Fruit fly (Drosophila melanogaster) whole organism, embryonic: Measurements from ENCODE around the gene CG34134.
A peak's percentile ranks its signal among the peaks of the same experiment; 100 is the strongest.

ENCODE experiments used
- Antp ChIP-seq: fragments of 200-800 bp; sonication (Bioruptor generic); optimal IDR thresholded peaks from 3 replicates; lab custom pipeline; 2016; ENCODE audit warnings: missing biosample characterization, missing genetic modification characterization
- Bgb ChIP-seq: fragments of 200-800 bp; sonication (Bioruptor generic); IDR thresholded peaks from 2 replicates; pipeline ENCODE4 v1.3.6; 2022; ENCODE audit warnings: missing biosample characterization, missing genetic modification characterization; ENCODE audit not compliant: partially characterized antibody
- C15 ChIP-seq: fragments of 200-800 bp; sonication (Bioruptor generic); IDR thresholded peaks from 3 replicates; pipeline ENCODE4 v1.3.6; 2022; ENCODE audit warnings: missing biosample characterization, missing genetic modification characterization
- CG10565 ChIP-seq: fragments of 200-800 bp; sonication (Bioruptor generic); optimal IDR thresholded peaks from 3 replicates; lab custom pipeline; 2016; ENCODE audit warnings: missing biosample characterization, mild to moderate bottlenecking, missing genetic modification characterization
- CG10654 ChIP-seq: fragments of 200-800 bp; sonication (Bioruptor generic); optimal IDR thresholded peaks from 2 replicates; lab custom pipeline; 2016; ENCODE audit warnings: missing biosample characterization, missing genetic modification characterization
- CG11696 ChIP-seq: fragments of 200-800 bp; sonication (Bioruptor generic); IDR thresholded peaks from 2 replicates; pipeline ENCODE4 v1.3.6; 2022; ENCODE audit warnings: missing biosample characterization, missing genetic modification characterization
- CG13775 ChIP-seq: fragments of 200-800 bp; sonication (Bioruptor generic); optimal IDR thresholded peaks from 3 replicates; lab custom pipeline; 2017; ENCODE audit warnings: missing biosample characterization, mild to moderate bottlenecking, missing genetic modification characterization
- CG14441 ChIP-seq: fragments of 200-800 bp; sonication (Bioruptor generic); IDR thresholded peaks from 2 replicates; pipeline ENCODE4 v1.3.6; 2022; ENCODE audit warnings: missing biosample characterization, missing genetic modification characterization
- CG15011 ChIP-seq: fragments of 200-800 bp; sonication (Bioruptor generic); optimal IDR thresholded peaks from 3 replicates; lab custom pipeline; 2018; ENCODE audit warnings: missing biosample characterization, mild to moderate bottlenecking, missing genetic modification characterization
- CG30020 ChIP-seq: fragments of 200-800 bp; optimal IDR thresholded peaks from 2 replicates; lab custom pipeline; 2019; ENCODE audit warnings: missing biosample characterization, mild to moderate bottlenecking, missing genetic modification characterization, moderate library complexity
- CG31441 ChIP-seq: fragments of 200-800 bp; sonication (Bioruptor generic); IDR thresholded peaks from 2 replicates; pipeline ENCODE4 v1.3.6; 2022; ENCODE audit warnings: missing biosample characterization, missing genetic modification characterization
- CG33557 ChIP-seq: fragments of 200-800 bp; sonication (Bioruptor generic); optimal IDR thresholded peaks from 2 replicates; lab custom pipeline; 2019; ENCODE audit warnings: missing biosample characterization, mild to moderate bottlenecking, missing genetic modification characterization, moderate library complexity
- CG4424 ChIP-seq: fragments of 200-800 bp; sonication (Bioruptor generic); optimal IDR thresholded peaks from 3 replicates; lab custom pipeline; 2016; ENCODE audit warnings: missing biosample characterization, missing genetic modification characterization
- CG6765 ChIP-seq: fragments of 200-800 bp; sonication (Bioruptor generic); optimal IDR thresholded peaks from 3 replicates; lab custom pipeline; 2017; ENCODE audit warnings: missing biosample characterization, mild to moderate bottlenecking, missing genetic modification characterization
- CG7745 ChIP-seq: fragments of 200-800 bp; sonication (Bioruptor generic); optimal IDR thresholded peaks from 2 replicates; lab custom pipeline; 2018; ENCODE audit warnings: missing biosample characterization, mild to moderate bottlenecking, missing genetic modification characterization, moderate library complexity
- CG7786 ChIP-seq: fragments of 200-800 bp; sonication (Bioruptor generic); optimal IDR thresholded peaks from 2 replicates; lab custom pipeline; 2016; ENCODE audit warnings: missing biosample characterization, missing genetic modification characterization
- CG7963 ChIP-seq: fragments of 200-800 bp; sonication (Bioruptor generic); IDR thresholded peaks from 3 replicates; pipeline ENCODE4 v1.3.6; 2022; ENCODE audit warnings: missing biosample characterization, missing genetic modification characterization; ENCODE audit not compliant: partially characterized antibody
- CG8765 ChIP-seq: fragments of 200-800 bp; sonication (Bioruptor generic); IDR thresholded peaks from 2 replicates; pipeline ENCODE4 v1.3.6; 2022; ENCODE audit warnings: missing biosample characterization, missing genetic modification characterization
- CG9437 ChIP-seq: fragments of 200-800 bp; sonication (Bioruptor generic); optimal IDR thresholded peaks from 2 replicates; lab custom pipeline; 2018; ENCODE audit warnings: missing biosample characterization, mild to moderate bottlenecking, missing genetic modification characterization
- CG9817 ChIP-seq: fragments of 200-800 bp; sonication (Bioruptor generic); optimal IDR thresholded peaks from 2 replicates; lab custom pipeline; 2018; ENCODE audit warnings: missing biosample characterization, mild to moderate bottlenecking, missing genetic modification characterization, moderate library complexity
- D19A ChIP-seq: fragments of 200-800 bp; optimal IDR thresholded peaks from 3 replicates; lab custom pipeline; 2019; ENCODE audit warnings: missing biosample characterization, mild to moderate bottlenecking, missing genetic modification characterization, moderate library complexity
- Dfd ChIP-seq, 2 experiments: fragments of >200 bp; optimal IDR thresholded peaks; 2 replicates each; lab custom pipeline; 2017; ENCODE audit warnings: missing biosample characterization in 2 of 2, missing genetic modification characterization in 2 of 2
- Dll ChIP-seq: fragments of 200-800 bp; sonication (Bioruptor generic); IDR thresholded peaks from 4 replicates; pipeline ENCODE4 v1.3.6; 2022; ENCODE audit warnings: missing biosample characterization, missing genetic modification characterization; ENCODE audit not compliant: partially characterized antibody
- E2f1 ChIP-seq: fragments of 200-800 bp; sonication (Bioruptor generic); IDR thresholded peaks from 2 replicates; pipeline ENCODE4 v1.3.6; 2022; ENCODE audit warnings: missing biosample characterization, missing genetic modification characterization
- ERR ChIP-seq: fragments of 200-800 bp; sonication (Bioruptor generic); optimal IDR thresholded peaks from 2 replicates; lab custom pipeline; 2016; ENCODE audit warnings: missing biosample characterization, missing genetic modification characterization
- Eip74EF ChIP-seq, 2 experiments: fragments of 200-800 bp in 1 of 2; fragments of >200 bp in 1 of 2; sonication (Bioruptor generic) in 1 of 2; optimal IDR thresholded peaks; 2 replicates each; lab custom pipeline; 2017 to 2019; ENCODE audit warnings: missing biosample characterization in 2 of 2, missing genetic modification characterization in 2 of 2, mild to moderate bottlenecking in 1 of 2, moderate library complexity in 1 of 2
- Hmr ChIP-seq: fragments of 200-800 bp; sonication (Bioruptor generic); optimal IDR thresholded peaks from 3 replicates; lab custom pipeline; 2017; ENCODE audit warnings: mild to moderate bottlenecking, missing biosample characterization, missing genetic modification reagents, missing genetic modification characterization
- Oaz ChIP-seq: fragments of 200-800 bp; sonication (Bioruptor generic); IDR thresholded peaks from 2 replicates; pipeline ENCODE4 v1.3.6; 2022; ENCODE audit warnings: missing biosample characterization, missing genetic modification characterization
- Poxn ChIP-seq: fragments of 200-800 bp; sonication (Bioruptor generic); IDR thresholded peaks from 2 replicates; pipeline ENCODE4 v1.3.6; 2022; ENCODE audit warnings: missing biosample characterization, missing genetic modification characterization
- Ptx1 ChIP-seq: fragments of 200-800 bp; sonication (Bioruptor generic); IDR thresholded peaks from 2 replicates; pipeline ENCODE4 v1.3.6; 2022; ENCODE audit warnings: missing biosample characterization, missing genetic modification characterization
- Sin3A ChIP-seq: fragments of >200 bp; optimal IDR thresholded peaks from 2 replicates; lab custom pipeline; 2018
- Xrp1 ChIP-seq: fragments of 200-800 bp; sonication (Bioruptor generic); IDR thresholded peaks from 2 replicates; pipeline ENCODE4 v1.3.6; 2022; ENCODE audit warnings: missing biosample characterization, missing genetic modification characterization
- chif ChIP-seq, 2 experiments: fragments of 200-800 bp; sonication (Bioruptor generic); optimal IDR thresholded peaks; 3 replicates each; lab custom pipeline; 2016; ENCODE audit warnings: missing biosample characterization in 2 of 2, missing genetic modification characterization in 2 of 2
- chm ChIP-seq: fragments of 200-800 bp; sonication (Bioruptor generic); IDR thresholded peaks from 2 replicates; pipeline ENCODE4 v1.3.6; 2022; ENCODE audit warnings: missing biosample characterization, missing genetic modification characterization
- croc ChIP-seq: fragments of 200-800 bp; sonication (Bioruptor generic); conservative IDR thresholded peaks from 3 replicates; pipeline ENCODE4 v1.3.6; 2022; ENCODE audit warnings: missing biosample characterization, missing genetic modification characterization
- cwo ChIP-seq: fragments of 200-800 bp; sonication (Bioruptor generic); optimal IDR thresholded peaks from 3 replicates; lab custom pipeline; 2017; ENCODE audit warnings: missing biosample characterization, missing genetic modification characterization, mild to moderate bottlenecking, moderate library complexity, missing genetic modification reagents
- dmrt11E ChIP-seq: fragments of 200-800 bp; sonication (Bioruptor generic); optimal IDR thresholded peaks from 3 replicates; lab custom pipeline; 2018; ENCODE audit warnings: missing biosample characterization, mild to moderate bottlenecking, missing genetic modification characterization, moderate library complexity
- gem ChIP-seq: fragments of 200-800 bp; sonication (Bioruptor generic); optimal IDR thresholded peaks from 2 replicates; lab custom pipeline; 2019; ENCODE audit warnings: missing biosample characterization, mild to moderate bottlenecking, missing genetic modification characterization, moderate library complexity
- gt ChIP-seq: fragments of 200-800 bp; sonication (Bioruptor generic); IDR thresholded peaks from 2 replicates; pipeline ENCODE4 v1.3.6; 2022; ENCODE audit warnings: missing biosample characterization, missing genetic modification characterization
- jigr1 ChIP-seq: fragments of 200-800 bp; sonication (Bioruptor generic); IDR thresholded peaks from 3 replicates; pipeline ENCODE4 v1.3.6; 2022; ENCODE audit warnings: missing biosample characterization, missing genetic modification characterization
- nau ChIP-seq: fragments of 200-800 bp; sonication (Bioruptor generic); optimal IDR thresholded peaks from 3 replicates; lab custom pipeline; 2017; ENCODE audit warnings: missing biosample characterization, mild to moderate bottlenecking, missing genetic modification characterization, missing genetic modification reagents
- pho ChIP-seq: fragments of 200-800 bp; sonication (Bioruptor generic); optimal IDR thresholded peaks from 2 replicates; lab custom pipeline; 2016; ENCODE audit warnings: missing biosample characterization, missing genetic modification characterization
- pnt ChIP-seq: fragments of 200-800 bp; sonication (Bioruptor generic); optimal IDR thresholded peaks from 3 replicates; lab custom pipeline; 2016; ENCODE audit warnings: missing biosample characterization, missing genetic modification characterization
- run ChIP-seq: fragments of 200-800 bp; sonication (Bioruptor generic); optimal IDR thresholded peaks from 3 replicates; lab custom pipeline; 2018; ENCODE audit warnings: missing biosample characterization, mild to moderate bottlenecking, missing genetic modification characterization
- slbo ChIP-seq: fragments of 200-800 bp; sonication (Bioruptor generic); IDR thresholded peaks from 2 replicates; pipeline ENCODE4 v1.3.6; 2022; ENCODE audit warnings: missing biosample characterization, missing genetic modification characterization
- sna ChIP-seq: fragments of 200-800 bp; sonication (Bioruptor generic); IDR thresholded peaks from 2 replicates; pipeline ENCODE4 v1.3.6; 2022; ENCODE audit warnings: missing biosample characterization, missing genetic modification characterization; ENCODE audit not compliant: partially characterized antibody
- sug ChIP-seq: fragments of 200-800 bp; optimal IDR thresholded peaks from 2 replicates; lab custom pipeline; 2019; ENCODE audit warnings: missing biosample characterization, mild to moderate bottlenecking, missing genetic modification characterization, moderate library complexity
- tin ChIP-seq: fragments of 200-800 bp; sonication (Bioruptor generic); optimal IDR thresholded peaks from 3 replicates; lab custom pipeline; 2016; ENCODE audit warnings: missing biosample characterization, missing genetic modification characterization
- tup ChIP-seq: fragments of 200-800 bp; sonication (Bioruptor generic); optimal IDR thresholded peaks from 2 replicates; lab custom pipeline; 2016; ENCODE audit warnings: missing biosample characterization, mild to moderate bottlenecking, missing genetic modification characterization, moderate library complexity
- yki ChIP-seq: fragments of >200 bp; optimal IDR thresholded peaks from 3 replicates; lab custom pipeline; 2018
- zen2 ChIP-seq: fragments of 200-800 bp; sonication (Bioruptor generic); IDR thresholded peaks from 3 replicates; pipeline ENCODE4 v1.3.6; 2022; ENCODE audit warnings: missing biosample characterization, missing genetic modification characterization; ENCODE audit not compliant: partially characterized antibody

Gene CG34134

dm6 chr2L:8159498-8159897 lies 31.1 kb downstream of the CG34134 start, which contains the start of the genes PAPLA1 and Rbsn-5 (continued):
- TF ChIP-seq jigr1 (peak; percentile 87), CG7786 (GFP tag; lab: Kevin White, UChicago) (peak; percentile 93), E2f1 (GFP tag; lab: Robert Waterston, UW) (peak; percentile 90), CG7963 (GFP tag; lab: Robert Waterston, UW) (no peak), CG15011 (GFP tag; lab: Kevin White, UChicago) (peak; percentile 81), Dfd (GFP tag; optimal IDR thresholded peaks at IDR 0.05; lab: Kevin White, UChicago) (no peak), Ptx1 (GFP tag; lab: Robert Waterston, UW) (peak; percentile 96), Poxn (GFP tag; lab: Robert Waterston, UW) (peak; percentile 66), pnt (peak; percentile 96), tin (GFP tag; lab: Kevin White, UChicago) (peak; percentile 96), zen2 (GFP tag; lab: Robert Waterston, UW) (no peak), Sin3A (lab: Kevin White, UChicago) (peak; percentile 25), Eip74EF (GFP tag; optimal IDR thresholded peaks at IDR 0.05; lab: Kevin White, UChicago) (peak in 1 of 2 experiments; percentile 85), C15 (GFP tag; lab: Robert Waterston, UW) (peak; percentile 91), run (tag; lab: Kevin White, UChicago) (peak; percentile 76), ERR (peak; percentile 90), Antp (peak; percentile 95), cwo (GFP tag; lab: Kevin White, UChicago) (peak; percentile 80), CG10565 (GFP tag; lab: Kevin White, UChicago) (peak; percentile 74), tup (GFP tag; lab: Kevin White, UChicago) (peak; percentile 86), sug (peak; percentile 94), gem (peak; percentile 96), croc (GFP tag; lab: Robert Waterston, UW) (peak; percentile 84), CG31441 (GFP tag; lab: Robert Waterston, UW) (peak; percentile 92), Oaz (GFP tag; lab: Robert Waterston, UW) (peak; percentile 81), CG14441 (GFP tag; lab: Robert Waterston, UW) (peak; percentile 96), dmrt11E (tag; lab: Kevin White, UChicago) (peak; percentile 76), Xrp1 (GFP tag; lab: Robert Waterston, UW) (peak; percentile 93), gt (GFP tag; lab: Robert Waterston, UW) (peak; percentile 81), CG9817 (tag; lab: Kevin White, UChicago) (peak; percentile 95), yki (peak; percentile 45), CG11696 (GFP tag; lab: Robert Waterston, UW) (peak; percentile 82), CG30020 (tag; lab: Kevin White, UChicago) (peak; percentile 72), CG8765 (GFP tag; lab: Robert Waterston, UW) (peak; percentile 76), slbo (GFP tag; lab: Robert Waterston, UW) (peak; percentile 97), D19A (tag; lab: Kevin White, UChicago) (peak; percentile 86), CG10654 (GFP tag; lab: Kevin White, UChicago) (peak; percentile 94), CG7745 (no peak), nau (peak; percentile 78), CG6765 (GFP tag; lab: Kevin White, UChicago) (peak; percentile 89), chm (GFP tag; lab: Robert Waterston, UW) (peak; percentile 91), CG9437 (peak; percentile 80), pho (GFP tag; lab: Kevin White, UChicago) (peak; percentile 96), Hmr (GFP tag; lab: Kevin White, UChicago) (peak; percentile 93), CG13775 (GFP tag; lab: Kevin White, UChicago) (peak; percentile 92), CG4424 (peak; percentile 96), CG33557 (GFP tag; lab: Kevin White, UChicago) (peak; percentile 85), Dll (GFP tag; lab: Robert Waterston, UW) (peak; percentile 51; the same call in 3 of the 4 replicates), Bgb (peak; percentile 15; the same call in 1 of the 2 replicates), sna (GFP tag; lab: Robert Waterston, UW) (no peak), chif (GFP tag; optimal IDR thresholded peaks at IDR 0.05; lab: Kevin White, UChicago) (peak; percentile 95)
